Worm (Caenorhabditis elegans): ENCODE measurements around the gene T20D4.12.

DNA sequence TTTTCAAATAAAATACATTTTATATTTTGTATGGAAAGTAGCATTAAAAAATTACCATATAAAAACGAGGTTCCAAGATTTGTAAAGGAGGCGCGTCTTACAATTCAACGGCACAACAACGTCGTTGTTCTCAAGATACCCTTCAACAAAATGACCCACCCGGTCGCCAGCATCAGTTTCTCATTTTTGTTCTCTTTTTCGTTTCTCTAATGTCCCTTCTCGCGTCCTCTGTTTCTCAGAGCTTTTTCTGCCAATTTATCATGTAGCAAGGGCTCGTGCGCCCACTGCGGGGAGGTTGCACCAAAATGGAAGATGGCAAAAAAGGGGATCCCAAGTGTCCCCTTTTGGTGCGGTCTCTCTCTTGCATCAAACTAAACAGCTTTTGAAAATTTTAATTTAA, 12.6 kb downstream of the T20D4.12 start:
- TF ChIP-seq ztf-28 (GFP tag; IDR thresholded peaks at IDR 0.05) (no peak), Y53G8AR.9 (GFP tag; conservative IDR thresholded peaks at IDR 0.05) (no peak)
